Worm (Caenorhabditis elegans) whole organism, mixed stage, embryonic: ENCODE measurements around the gene F47B7.3.

Experiments used
- blmp-1 ChIP-seq: fragments of 150-350 bp; optimal IDR thresholded peaks from 2 replicates; lab custom pipeline; 2014; ENCODE audit warnings: missing biosample characterization, missing genetic modification characterization
- ces-1 ChIP-seq: fragments of 150-350 bp; optimal IDR thresholded peaks from 2 replicates; lab custom pipeline; 2014; ENCODE audit warnings: missing biosample characterization, missing genetic modification reagents, missing genetic modification characterization
- elt-1 ChIP-seq: sonication (generic microtip); optimal IDR thresholded peaks from 2 replicates; lab custom pipeline; 2017; ENCODE audit warnings: missing genetic modification characterization, mild to moderate bottlenecking, missing compliant biosample characterization, antibody characterized with exemption, moderate library complexity, borderline replicate concordance; ENCODE audit not compliant: insufficient read depth
- elt-3 ChIP-seq: fragments of 150-350 bp; optimal IDR thresholded peaks from 2 replicates; lab custom pipeline; 2014; ENCODE audit warnings: missing biosample characterization, missing genetic modification characterization
- lin-13 ChIP-seq: fragments of 150-350 bp; optimal IDR thresholded peaks from 2 replicates; lab custom pipeline; 2014; ENCODE audit warnings: missing biosample characterization, missing genetic modification characterization
- lin-32 ChIP-seq: fragments of 200-800 bp; sonication (Bioruptor generic); optimal IDR thresholded peaks from 2 replicates; lab custom pipeline; 2018; ENCODE audit warnings: mild to moderate bottlenecking, missing genetic modification characterization, missing compliant biosample characterization
- lsy-2 ChIP-seq: fragments of 150-350 bp; optimal IDR thresholded peaks from 2 replicates; lab custom pipeline; 2014; ENCODE audit warnings: missing biosample characterization, missing genetic modification characterization
- mab-5 ChIP-seq: fragments of 150-350 bp; optimal IDR thresholded peaks from 2 replicates; lab custom pipeline; 2014; ENCODE audit warnings: missing biosample characterization, missing genetic modification characterization
- mep-1 ChIP-seq: fragments of 150-350 bp; optimal IDR thresholded peaks from 2 replicates; lab custom pipeline; 2017; ENCODE audit warnings: missing biosample characterization, missing genetic modification reagents, missing genetic modification characterization, inconsistent platforms
- nhr-237 ChIP-seq: fragments of 150-350 bp; optimal IDR thresholded peaks from 2 replicates; lab custom pipeline; 2014; ENCODE audit warnings: missing biosample characterization, missing genetic modification characterization
- nhr-28 ChIP-seq: fragments of 150-350 bp; optimal IDR thresholded peaks from 2 replicates; lab custom pipeline; 2014; ENCODE audit warnings: missing biosample characterization, missing genetic modification characterization
- pha-4 ChIP-seq: fragments of 150-350 bp; optimal IDR thresholded peaks from 2 replicates; lab custom pipeline; 2018; ENCODE audit warnings: missing biosample characterization, missing genetic modification reagents, missing genetic modification characterization
- ztf-11 ChIP-seq: fragments of 150-350 bp; optimal IDR thresholded peaks from 2 replicates; lab custom pipeline; 2014; ENCODE audit warnings: missing biosample characterization, missing genetic modification characterization

DNA sequence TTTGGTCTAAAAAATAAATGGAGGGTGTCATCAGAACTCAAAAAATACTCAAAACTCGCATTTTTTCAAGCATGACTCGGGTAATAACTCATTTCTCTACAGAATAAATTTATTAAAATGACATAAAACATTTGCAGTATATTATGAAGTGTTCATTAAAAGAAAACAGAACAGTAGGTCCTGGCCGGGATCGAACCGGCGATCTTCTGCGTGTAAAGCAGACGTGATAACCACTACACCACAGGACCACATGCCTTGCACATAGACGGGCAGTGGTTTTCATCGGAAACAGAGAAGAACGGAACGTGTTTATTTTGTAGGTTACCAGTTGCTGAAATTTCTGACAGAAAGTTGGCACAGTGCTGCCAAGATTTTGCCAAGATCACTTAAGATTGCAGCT lies 29.2 kb upstream of the F47B7.3 start:
- TF ChIP-seq elt-3 (tag; lab: Kevin White, UChicago), result no peak
- no peak for TF ChIP-seq ces-1 (GFP tag; lab: Kevin White, UChicago)
- TF ChIP-seq lin-13, result no peak
- no peak for TF ChIP-seq lsy-2 (tag; lab: Kevin White, UChicago)
- TF ChIP-seq pha-4 (tag; lab: Kevin White, UChicago), result no peak
- TF ChIP-seq elt-1, result no peak
- no peak for TF ChIP-seq ztf-11
- TF ChIP-seq mep-1, result no peak
- no peak for TF ChIP-seq nhr-237 (tag; lab: Kevin White, UChicago)
- no peak for TF ChIP-seq mab-5 (tag; lab: Kevin White, UChicago)
- no peak for TF ChIP-seq blmp-1 (tag; lab: Kevin White, UChicago)
- TF ChIP-seq nhr-28 (tag; lab: Kevin White, UChicago), result no peak
- TF ChIP-seq lin-32 (GFP tag; lab: Kevin White, UChicago), result no peak
